Fruit fly (Drosophila melanogaster): ENCODE results near the gene CG13385.

CG13385 gene

dm6 chr2L:8361204-8361952 is 35.1 kb upstream of the CG13385 start (continued):
- TF ChIP-seq Vsx2 (GFP tag; optimal IDR thresholded peaks at IDR 0.05; ENCODE audit: partially characterized antibody) (no peak), Abd-B (GFP tag; optimal IDR thresholded peaks at IDR 0.05) (no peak), lola (GFP tag; optimal IDR thresholded peaks at IDR 0.05) (no peak), pan (optimal IDR thresholded peaks at IDR 0.05) (no peak), woc (GFP tag; optimal IDR thresholded peaks at IDR 0.05) (peak; percentile 35), h (GFP tag; optimal IDR thresholded peaks at IDR 0.05) (peak; percentile 70), Jra (GFP tag; optimal IDR thresholded peaks at IDR 0.05) (no peak), Mio (GFP tag; optimal IDR thresholded peaks at IDR 0.05) (no peak), Hr78 (GFP tag; optimal IDR thresholded peaks at IDR 0.05) (no peak), Myc (optimal IDR thresholded peaks at IDR 0.05) (no peak), br (GFP tag; optimal IDR thresholded peaks at IDR 0.05) (peak; percentile 46), Rel (GFP tag; optimal IDR thresholded peaks at IDR 0.05) (no peak), Rel (tag; optimal IDR thresholded peaks at IDR 0.05) (no peak), brk (GFP tag; optimal IDR thresholded peaks at IDR 0.05) (no peak), sv (GFP tag; optimal IDR thresholded peaks at IDR 0.05) (no peak), ey (GFP tag; optimal IDR thresholded peaks at IDR 0.05) (peak; percentile 64), dmrt93B (GFP tag; optimal IDR thresholded peaks at IDR 0.05) (peak; percentile 28), Hr83 (GFP tag; optimal IDR thresholded peaks at IDR 0.05; ENCODE audit: poor library complexity, severe bottlenecking) (no peak)

- TF ChIP-seq CG9705 (GFP tag; optimal IDR thresholded peaks at IDR 0.05) (peak; percentile 53), h (GFP tag; optimal IDR thresholded peaks at IDR 0.05) (peak; percentile 89), Hr78 (GFP tag; optimal IDR thresholded peaks at IDR 0.05) (no peak), pan (optimal IDR thresholded peaks at IDR 0.05) (no peak), lola (GFP tag; optimal IDR thresholded peaks at IDR 0.05) (no peak), Jra (GFP tag; optimal IDR thresholded peaks at IDR 0.05) (peak; percentile 83), HLH106 (tag; optimal IDR thresholded peaks at IDR 0.05) (peak; percentile 80), brk (GFP tag; optimal IDR thresholded peaks at IDR 0.05) (peak; percentile 72), CrebA (GFP tag; optimal IDR thresholded peaks at IDR 0.05; ENCODE audit: borderline replicate concordance) (no peak), Sp1 (GFP tag; optimal IDR thresholded peaks at IDR 0.05) (peak; percentile 74), dmrt93B (GFP tag; optimal IDR thresholded peaks at IDR 0.05) (peak; percentile 66), usp (GFP tag; optimal IDR thresholded peaks at IDR 0.05) (no peak), Abd-B (GFP tag; optimal IDR thresholded peaks at IDR 0.05) (no peak), tai (GFP tag; optimal IDR thresholded peaks at IDR 0.05) (peak; percentile 63), foxo (GFP tag; optimal IDR thresholded peaks at IDR 0.05) (peak in 1 of 2 experiments; percentile 90), rgr (GFP tag; optimal IDR thresholded peaks at IDR 0.05) (peak; percentile 86), N (GFP tag; optimal IDR thresholded peaks at IDR 0.05) (no peak), CG32264 (GFP tag; optimal IDR thresholded peaks at IDR 0.05) (peak; percentile 62), ey (GFP tag; optimal IDR thresholded peaks at IDR 0.05) (peak; percentile 90), sv (GFP tag; optimal IDR thresholded peaks at IDR 0.05) (peak; percentile 66), Hnf4 (GFP tag; optimal IDR thresholded peaks at IDR 0.05) (peak; percentile 86), woc (GFP tag; optimal IDR thresholded peaks at IDR 0.05) (peak; percentile 93), Vsx2 (GFP tag; optimal IDR thresholded peaks at IDR 0.05; ENCODE audit: partially characterized antibody) (peak; percentile 49), GATAd (GFP tag; optimal IDR thresholded peaks at IDR 0.05) (no peak), OdsH (GFP tag; optimal IDR thresholded peaks at IDR 0.05) (peak; percentile 91), Mio (GFP tag; optimal IDR thresholded peaks at IDR 0.05) (no peak), psq (GFP tag; optimal IDR thresholded peaks at IDR 0.05) (peak; percentile 82), fru (GFP tag; optimal IDR thresholded peaks at IDR 0.05) (peak; percentile 89), Myc (optimal IDR thresholded peaks at IDR 0.05) (no peak), dsf (GFP tag; optimal IDR thresholded peaks at IDR 0.05; ENCODE audit: borderline replicate concordance) (no peak), sage (GFP tag; optimal IDR thresholded peaks at IDR 0.05) (peak; percentile 48), Dfd (GFP tag; optimal IDR thresholded peaks at IDR 0.05) (no peak), Hr83 (GFP tag; optimal IDR thresholded peaks at IDR 0.05; ENCODE audit: poor library complexity, severe bottlenecking) (peak; percentile 49), dl (GFP tag; optimal IDR thresholded peaks at IDR 0.05; ENCODE audit: insufficient read depth in 1 of 2, partially characterized antibody in 2 of 2) (no peak), br (GFP tag; optimal IDR thresholded peaks at IDR 0.05) (peak; percentile 85), jim (GFP tag; optimal IDR thresholded peaks at IDR 0.05) (no peak), Rel (GFP tag; optimal IDR thresholded peaks at IDR 0.05) (no peak), Rel (tag; optimal IDR thresholded peaks at IDR 0.05) (peak; percentile 41), Dif (GFP tag; optimal IDR thresholded peaks at IDR 0.05; ENCODE audit: partially characterized antibody) (peak; percentile 33)
Observed at dm6 chr2L:8362273-8362954, 34.0 kb upstream of the CG13385 start, which contains the start of gene CG7627. TSS of gene CG7627 (minus strand) at chr2L:8362469.

Data from whole organism, wandering third instar larva.